Fruit fly (Drosophila melanogaster): ENCODE measurements around the gene CG12535.

Gene CG12535

dm6 chrX:3379364-3379983 is 69.3 kb downstream of the CG12535 start:
- TF ChIP-seq Dfd (GFP tag; optimal IDR thresholded peaks at IDR 0.05) (no peak), h (GFP tag; optimal IDR thresholded peaks at IDR 0.05) (peak; percentile 4), lola (GFP tag; optimal IDR thresholded peaks at IDR 0.05) (no peak)

- no peak for TF ChIP-seq CG9705 (GFP tag; optimal IDR thresholded peaks at IDR 0.05)
- TF ChIP-seq psq (GFP tag; optimal IDR thresholded peaks at IDR 0.05) = no peak
- no peak for TF ChIP-seq sv (GFP tag; optimal IDR thresholded peaks at IDR 0.05)
- no peak for TF ChIP-seq sage (GFP tag; optimal IDR thresholded peaks at IDR 0.05)
- TF ChIP-seq CG32264 (GFP tag; optimal IDR thresholded peaks at IDR 0.05) = no peak
- TF ChIP-seq Sp1 (GFP tag; optimal IDR thresholded peaks at IDR 0.05) = no peak
- no peak for TF ChIP-seq usp (GFP tag; optimal IDR thresholded peaks at IDR 0.05)
- TF ChIP-seq OdsH (GFP tag; optimal IDR thresholded peaks at IDR 0.05) = no peak
- no peak for TF ChIP-seq foxo (GFP tag; optimal IDR thresholded peaks at IDR 0.05)
- TF ChIP-seq Hnf4 (GFP tag; optimal IDR thresholded peaks at IDR 0.05) = no peak
- no peak for TF ChIP-seq h (GFP tag; optimal IDR thresholded peaks at IDR 0.05)
- no peak for TF ChIP-seq dl (GFP tag; optimal IDR thresholded peaks at IDR 0.05; ENCODE audit: insufficient read depth in 1 of 2, partially characterized antibody in 2 of 2)
- TF ChIP-seq jim (GFP tag; optimal IDR thresholded peaks at IDR 0.05) = no peak
- no peak for TF ChIP-seq brk (GFP tag; optimal IDR thresholded peaks at IDR 0.05)
- TF ChIP-seq tai (GFP tag; optimal IDR thresholded peaks at IDR 0.05) = no peak
- TF ChIP-seq lola (GFP tag; optimal IDR thresholded peaks at IDR 0.05) = no peak
- no peak for TF ChIP-seq Mio (GFP tag; optimal IDR thresholded peaks at IDR 0.05)
- TF ChIP-seq Jra (GFP tag; optimal IDR thresholded peaks at IDR 0.05) = no peak
These were observed 70.2 kb downstream of the CG12535 start for dm6 chrX:3378490-3379091.

dm6 chrX:3377306-3377932 is 71.3 kb downstream of the CG12535 start:
- TF ChIP-seq Jra (GFP tag; optimal IDR thresholded peaks at IDR 0.05) = no peak
- TF ChIP-seq Rel (GFP tag; optimal IDR thresholded peaks at IDR 0.05) = no peak
- TF ChIP-seq Rel (tag; optimal IDR thresholded peaks at IDR 0.05) = no peak
- TF ChIP-seq pan (optimal IDR thresholded peaks at IDR 0.05) = no peak

dm6 chrX:3376442-3376841 is 72.3 kb downstream of the CG12535 start:
- no peak for TF ChIP-seq brk (GFP tag; optimal IDR thresholded peaks at IDR 0.05)
- TF ChIP-seq Hnf4 (GFP tag; optimal IDR thresholded peaks at IDR 0.05) = no peak
- no peak for TF ChIP-seq tai (GFP tag; optimal IDR thresholded peaks at IDR 0.05)
- TF ChIP-seq Myc (optimal IDR thresholded peaks at IDR 0.05) = no peak
- no peak for TF ChIP-seq Rel (GFP tag; optimal IDR thresholded peaks at IDR 0.05)
- TF ChIP-seq Rel (tag; optimal IDR thresholded peaks at IDR 0.05) = no peak
- TF ChIP-seq Abd-B (GFP tag; optimal IDR thresholded peaks at IDR 0.05) = no peak
- TF ChIP-seq Jra (GFP tag; optimal IDR thresholded peaks at IDR 0.05) = no peak
- TF ChIP-seq br (GFP tag; optimal IDR thresholded peaks at IDR 0.05) = no peak
- TF ChIP-seq dl (GFP tag; optimal IDR thresholded peaks at IDR 0.05; ENCODE audit: insufficient read depth in 1 of 2, partially characterized antibody in 2 of 2) = no peak
- no peak for TF ChIP-seq pan (optimal IDR thresholded peaks at IDR 0.05)
- TF ChIP-seq woc (GFP tag; optimal IDR thresholded peaks at IDR 0.05) = no peak
- TF ChIP-seq jim (GFP tag; optimal IDR thresholded peaks at IDR 0.05) = no peak
- no peak for TF ChIP-seq dsf (GFP tag; optimal IDR thresholded peaks at IDR 0.05; ENCODE audit: borderline replicate concordance)
- no peak for TF ChIP-seq h (GFP tag; optimal IDR thresholded peaks at IDR 0.05)
- no peak for TF ChIP-seq lola (GFP tag; optimal IDR thresholded peaks at IDR 0.05)
- TF ChIP-seq N (GFP tag; optimal IDR thresholded peaks at IDR 0.05) = no peak
- TF ChIP-seq GATAd (GFP tag; optimal IDR thresholded peaks at IDR 0.05) = no peak

- no peak for TF ChIP-seq psq (GFP tag; optimal IDR thresholded peaks at IDR 0.05)
- TF ChIP-seq Dif (GFP tag; optimal IDR thresholded peaks at IDR 0.05; ENCODE audit: partially characterized antibody) = no peak
- TF ChIP-seq pan (optimal IDR thresholded peaks at IDR 0.05) = no peak
- no peak for TF ChIP-seq Hr83 (GFP tag; optimal IDR thresholded peaks at IDR 0.05; ENCODE audit: poor library complexity, severe bottlenecking)
- no peak for TF ChIP-seq Vsx2 (GFP tag; optimal IDR thresholded peaks at IDR 0.05; ENCODE audit: partially characterized antibody)
- no peak for TF ChIP-seq fru (GFP tag; optimal IDR thresholded peaks at IDR 0.05)
- no peak for TF ChIP-seq CG32264 (GFP tag; optimal IDR thresholded peaks at IDR 0.05)
- TF ChIP-seq sv (GFP tag; optimal IDR thresholded peaks at IDR 0.05) = no peak
- TF ChIP-seq dmrt93B (GFP tag; optimal IDR thresholded peaks at IDR 0.05) = no peak
- TF ChIP-seq brk (GFP tag; optimal IDR thresholded peaks at IDR 0.05) = no peak
- no peak for TF ChIP-seq Mio (GFP tag; optimal IDR thresholded peaks at IDR 0.05)
- TF ChIP-seq usp (GFP tag; optimal IDR thresholded peaks at IDR 0.05) = no peak
- TF ChIP-seq woc (GFP tag; optimal IDR thresholded peaks at IDR 0.05) = no peak
- no peak for TF ChIP-seq Jra (GFP tag; optimal IDR thresholded peaks at IDR 0.05)
- no peak for TF ChIP-seq N (GFP tag; optimal IDR thresholded peaks at IDR 0.05)
- no peak for TF ChIP-seq foxo (GFP tag; optimal IDR thresholded peaks at IDR 0.05)
These were observed 74.5 kb downstream of the CG12535 start for dm6 chrX:3374269-3374668.
